Fruit fly (Drosophila melanogaster): ENCODE results near the gene CG18814.
A peak's percentile ranks its signal among the peaks of the same experiment; 100 is the strongest.

The CG18814 gene

dm6 chr3L:16364599-16364998 lies 5.0 kb upstream of the CG18814 start, which contains the start of gene Cpr72Eb:
Gene Cpr72Eb (plus strand): TSS chr3L:16364899.
- no peak for TF ChIP-seq tj (GFP tag; optimal IDR thresholded peaks at IDR 0.05)
- TF ChIP-seq Clk (GFP tag; optimal IDR thresholded peaks at IDR 0.05): no peak
- TF ChIP-seq Mnt (GFP tag; optimal IDR thresholded peaks at IDR 0.05): no peak
- no peak for TF ChIP-seq CG33017 (tag; optimal IDR thresholded peaks at IDR 0.05)
- no peak for TF ChIP-seq CG11617 (GFP tag; optimal IDR thresholded peaks at IDR 0.05)
- no peak for TF ChIP-seq pad (GFP tag; optimal IDR thresholded peaks at IDR 0.05)
- TF ChIP-seq Crg-1 (GFP tag; optimal IDR thresholded peaks at IDR 0.05): no peak
- no peak for TF ChIP-seq bab1 (GFP tag; optimal IDR thresholded peaks at IDR 0.05)
- no peak for TF ChIP-seq cic (GFP tag; optimal IDR thresholded peaks at IDR 0.05)
- TF ChIP-seq CG12768 (GFP tag; optimal IDR thresholded peaks at IDR 0.05): no peak
- TF ChIP-seq CG7101 (tag; optimal IDR thresholded peaks at IDR 0.05): no peak
- no peak for TF ChIP-seq cnc (optimal IDR thresholded peaks at IDR 0.05)
- no peak for TF ChIP-seq CG7045 (GFP tag; optimal IDR thresholded peaks at IDR 0.05)
- TF ChIP-seq CG14711 (tag; optimal IDR thresholded peaks at IDR 0.05): no peak
- no peak for TF ChIP-seq toe (GFP tag; optimal IDR thresholded peaks at IDR 0.05)
- no peak for TF ChIP-seq ovo (GFP tag; optimal IDR thresholded peaks at IDR 0.05)
- no peak for TF ChIP-seq CG1620 (GFP tag; optimal IDR thresholded peaks at IDR 0.05)

dm6 chr3L:16367240-16367639 lies 2.4 kb upstream of the CG18814 start, which contains the start of gene Cpr72Ec:
Gene Cpr72Ec (minus strand): TSS chr3L:16367340.
- TF ChIP-seq kay (GFP tag; ENCODE audit: borderline replicate concordance) (no peak), Mnt (GFP tag; optimal IDR thresholded peaks at IDR 0.05) (no peak), CG33017 (tag; optimal IDR thresholded peaks at IDR 0.05) (no peak), CG7101 (tag; optimal IDR thresholded peaks at IDR 0.05) (no peak), tj (GFP tag; optimal IDR thresholded peaks at IDR 0.05) (no peak), Hr96 (GFP tag; optimal IDR thresholded peaks at IDR 0.05) (no peak), toe (GFP tag; optimal IDR thresholded peaks at IDR 0.05) (no peak), bab1 (GFP tag; optimal IDR thresholded peaks at IDR 0.05) (no peak), CG5204 (GFP tag; optimal IDR thresholded peaks at IDR 0.05) (no peak), CG11617 (GFP tag; optimal IDR thresholded peaks at IDR 0.05) (no peak), cnc (optimal IDR thresholded peaks at IDR 0.05) (no peak), ovo (GFP tag; optimal IDR thresholded peaks at IDR 0.05) (no peak), Clk (GFP tag; optimal IDR thresholded peaks at IDR 0.05) (no peak), pad (GFP tag; optimal IDR thresholded peaks at IDR 0.05) (no peak), CG14711 (tag; optimal IDR thresholded peaks at IDR 0.05) (no peak), Crg-1 (GFP tag; optimal IDR thresholded peaks at IDR 0.05) (no peak), CG1620 (GFP tag; optimal IDR thresholded peaks at IDR 0.05) (no peak), CG7045 (GFP tag; optimal IDR thresholded peaks at IDR 0.05) (no peak), CG12768 (GFP tag; optimal IDR thresholded peaks at IDR 0.05) (no peak), cic (GFP tag; optimal IDR thresholded peaks at IDR 0.05) (no peak)

dm6 chr3L:16368199-16368598 lies 1.4 kb upstream of the CG18814 start, which contains the start of gene CG4842:
Gene CG4842 (plus strand): TSS chr3L:16368389.
- TF ChIP-seq Crg-1 (GFP tag; optimal IDR thresholded peaks at IDR 0.05) (no peak), Mnt (GFP tag; optimal IDR thresholded peaks at IDR 0.05) (no peak), CG33017 (tag; optimal IDR thresholded peaks at IDR 0.05) (no peak), CG14711 (tag; optimal IDR thresholded peaks at IDR 0.05) (no peak), ovo (GFP tag; optimal IDR thresholded peaks at IDR 0.05) (no peak), Clk (GFP tag; optimal IDR thresholded peaks at IDR 0.05) (no peak), toe (GFP tag; optimal IDR thresholded peaks at IDR 0.05) (no peak), CG12768 (GFP tag; optimal IDR thresholded peaks at IDR 0.05) (no peak), CG7101 (tag; optimal IDR thresholded peaks at IDR 0.05) (no peak), cnc (optimal IDR thresholded peaks at IDR 0.05) (no peak), pad (GFP tag; optimal IDR thresholded peaks at IDR 0.05) (no peak), kay (GFP tag; ENCODE audit: borderline replicate concordance) (no peak), tj (GFP tag; optimal IDR thresholded peaks at IDR 0.05) (no peak), CG7045 (GFP tag; optimal IDR thresholded peaks at IDR 0.05) (no peak), Hr96 (GFP tag; optimal IDR thresholded peaks at IDR 0.05) (no peak), cic (GFP tag; optimal IDR thresholded peaks at IDR 0.05) (no peak), CG11617 (GFP tag; optimal IDR thresholded peaks at IDR 0.05) (no peak), CG5204 (GFP tag; optimal IDR thresholded peaks at IDR 0.05) (no peak), bab1 (GFP tag; optimal IDR thresholded peaks at IDR 0.05) (no peak)

- TF ChIP-seq kay (GFP tag; ENCODE audit: borderline replicate concordance) (peak; percentile 82), CG5204 (GFP tag; optimal IDR thresholded peaks at IDR 0.05) (no peak), CG12768 (GFP tag; optimal IDR thresholded peaks at IDR 0.05) (no peak), CG11617 (GFP tag; optimal IDR thresholded peaks at IDR 0.05) (no peak), bab1 (GFP tag; optimal IDR thresholded peaks at IDR 0.05) (peak; percentile 63), cic (GFP tag; optimal IDR thresholded peaks at IDR 0.05) (peak; percentile 23), CG33017 (tag; optimal IDR thresholded peaks at IDR 0.05) (no peak), Mnt (GFP tag; optimal IDR thresholded peaks at IDR 0.05) (peak; percentile 54), CG14711 (tag; optimal IDR thresholded peaks at IDR 0.05) (no peak), CG1620 (GFP tag; optimal IDR thresholded peaks at IDR 0.05) (peak; percentile 33), Clk (GFP tag; optimal IDR thresholded peaks at IDR 0.05) (no peak), tj (GFP tag; optimal IDR thresholded peaks at IDR 0.05) (peak; percentile 11), Crg-1 (GFP tag; optimal IDR thresholded peaks at IDR 0.05) (no peak), CG7101 (tag; optimal IDR thresholded peaks at IDR 0.05) (peak; percentile 24), CG7045 (GFP tag; optimal IDR thresholded peaks at IDR 0.05) (no peak)
Observed at dm6 chr3L:16377768-16378764, 8.4 kb downstream of the CG18814 start, which contains the start of gene roq. Gene roq (minus strand): TSS chr3L:16378566.

dm6 chr3L:16380770-16381169 lies 11.1 kb downstream of the CG18814 start:
- TF ChIP-seq Hr96 (GFP tag; optimal IDR thresholded peaks at IDR 0.05): peak; percentile 66
- TF ChIP-seq pad (GFP tag; optimal IDR thresholded peaks at IDR 0.05): peak; percentile 41
- peak; percentile 75 for TF ChIP-seq bab1 (GFP tag; optimal IDR thresholded peaks at IDR 0.05)
- TF ChIP-seq Clk (GFP tag; optimal IDR thresholded peaks at IDR 0.05): no peak
- TF ChIP-seq CG12768 (GFP tag; optimal IDR thresholded peaks at IDR 0.05): peak; percentile 81
- no peak for TF ChIP-seq CG5204 (GFP tag; optimal IDR thresholded peaks at IDR 0.05)
- no peak for TF ChIP-seq tj (GFP tag; optimal IDR thresholded peaks at IDR 0.05)
- TF ChIP-seq cic (GFP tag; optimal IDR thresholded peaks at IDR 0.05): no peak
- peak; percentile 58 for TF ChIP-seq CG11617 (GFP tag; optimal IDR thresholded peaks at IDR 0.05)
- TF ChIP-seq CG14711 (tag; optimal IDR thresholded peaks at IDR 0.05): peak; percentile 67
- TF ChIP-seq ovo (GFP tag; optimal IDR thresholded peaks at IDR 0.05): no peak
- TF ChIP-seq toe (GFP tag; optimal IDR thresholded peaks at IDR 0.05): peak; percentile 73
- peak; percentile 60 for TF ChIP-seq Crg-1 (GFP tag; optimal IDR thresholded peaks at IDR 0.05)
- TF ChIP-seq CG7045 (GFP tag; optimal IDR thresholded peaks at IDR 0.05): peak; percentile 38
- TF ChIP-seq Mnt (GFP tag; optimal IDR thresholded peaks at IDR 0.05): peak; percentile 30
- peak; percentile 78 for TF ChIP-seq CG33017 (tag; optimal IDR thresholded peaks at IDR 0.05)
- peak; percentile 62 for TF ChIP-seq kay (GFP tag; ENCODE audit: borderline replicate concordance)
- TF ChIP-seq CG7101 (tag; optimal IDR thresholded peaks at IDR 0.05): peak; percentile 81
- peak; percentile 26 for TF ChIP-seq CG1620 (GFP tag; optimal IDR thresholded peaks at IDR 0.05)
- TF ChIP-seq cnc (optimal IDR thresholded peaks at IDR 0.05): no peak
